Fruit fly (Drosophila melanogaster) Kc167 (cell line): ENCODE results near the gene MESR6.

Source experiments
- Sin3A ChIP-seq: fragments of >200 bp; optimal IDR thresholded peaks from 2 replicates; lab custom pipeline; 2018; ENCODE audit warnings: missing external identifiers
- psq ChIP-seq: fragments of >200 bp; optimal IDR thresholded peaks from 2 replicates; lab custom pipeline; 2017; ENCODE audit warnings: missing external identifiers

DNA sequence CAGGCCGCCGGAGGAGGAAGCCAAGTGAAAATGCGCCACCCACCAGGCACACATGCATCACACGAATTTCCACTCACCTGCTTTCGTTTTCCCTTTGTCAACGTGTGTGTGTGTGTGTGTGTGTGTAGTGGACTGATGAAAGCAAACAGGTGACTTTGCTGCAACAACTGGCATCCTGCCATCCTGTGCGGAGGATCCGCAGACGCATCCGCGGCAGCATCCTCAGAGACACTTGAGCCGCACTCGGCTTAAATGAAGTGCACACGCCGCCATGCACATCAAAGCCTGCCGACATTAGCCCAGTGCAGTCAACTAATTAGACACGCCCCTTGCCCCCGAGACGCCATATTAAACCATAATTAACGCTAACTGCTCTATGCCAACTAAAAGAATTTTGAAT lies 33.6 kb upstream of the MESR6 start:
- TF ChIP-seq psq (lab: Kevin White, UChicago), result no peak
- no peak for TF ChIP-seq Sin3A (lab: Kevin White, UChicago)
